Comparison of ENCODE assay signal across 1 fruit fly cellular context in genomic region chrX:15498791-15499190, dm6.
TF ChIP-seq lines count a peak whose summit lies in the region.

No protein-coding gene starts in this region.

TF ChIP-seq in whole organism, embryonic, 481 proteins besides CTCF, POLR2A, EP300 and RAD21 (continued from another document and continues in another):
- TF ChIP-seq chinmo (GFP tag; IDR thresholded peaks at IDR 0.05; lab: Robert Waterston, UW; ENCODE audit: partially characterized antibody) = peak; percentile 82; the same call in 3 of the 4 replicates
- TF ChIP-seq CG8944 (GFP tag; optimal IDR thresholded peaks at IDR 0.05; lab: Kevin White, UChicago) = no peak
- peak; percentile 21 for TF ChIP-seq ac (GFP tag; optimal IDR thresholded peaks at IDR 0.05; lab: Kevin White, UChicago)
- peak; percentile 36; the same call in 1 of the 2 replicates for TF ChIP-seq amos (GFP tag; IDR thresholded peaks at IDR 0.05; lab: Robert Waterston, UW; ENCODE audit: partially characterized antibody)
- TF ChIP-seq CG33557 (GFP tag; optimal IDR thresholded peaks at IDR 0.05; lab: Kevin White, UChicago) = peak; percentile 61
- TF ChIP-seq Nf-YC (tag; optimal IDR thresholded peaks at IDR 0.05; lab: Kevin White, UChicago) = peak; percentile 11
- no peak for TF ChIP-seq repo (GFP tag; optimal IDR thresholded peaks at IDR 0.05; lab: Kevin White, UChicago)
- TF ChIP-seq CG2712 (tag; optimal IDR thresholded peaks at IDR 0.05; lab: Kevin White, UChicago) = peak; percentile 39
- peak; percentile 4 for TF ChIP-seq CG15601 (tag; optimal IDR thresholded peaks at IDR 0.05; lab: Kevin White, UChicago)
- TF ChIP-seq dmrt11E (tag; optimal IDR thresholded peaks at IDR 0.05; lab: Kevin White, UChicago) = peak; percentile 15
- TF ChIP-seq CG1024 (GFP tag; IDR thresholded peaks at IDR 0.05; lab: Robert Waterston, UW) = no peak
- TF ChIP-seq corto (GFP tag; optimal IDR thresholded peaks at IDR 0.05; lab: Kevin White, UChicago) = no peak
- TF ChIP-seq ci (GFP tag; IDR thresholded peaks at IDR 0.05; lab: Robert Waterston, UW) = peak; percentile 80
- no peak for TF ChIP-seq lov (optimal IDR thresholded peaks at IDR 0.05; lab: Kevin White, UChicago)
- TF ChIP-seq lov (GFP tag; IDR thresholded peaks at IDR 0.05; lab: Robert Waterston, UW) = 0 out of 3 replicates have a peak, but pooled peaks have one; percentile 40
- peak; percentile 1 for TF ChIP-seq Lhr (GFP tag; optimal IDR thresholded peaks at IDR 0.05; lab: Kevin White, UChicago)
- peak; percentile 39 for TF ChIP-seq CG1832 (GFP tag; optimal IDR thresholded peaks at IDR 0.05; lab: Kevin White, UChicago)
- TF ChIP-seq ap (GFP tag; IDR thresholded peaks at IDR 0.05; lab: Robert Waterston, UW) = no peak
- TF ChIP-seq gcm (GFP tag; optimal IDR thresholded peaks at IDR 0.05; lab: Kevin White, UChicago) = peak; percentile 34
- TF ChIP-seq ken (GFP tag; IDR thresholded peaks at IDR 0.05; lab: Robert Waterston, UW) = 0 out of 3 replicates have a peak, but pooled peaks have one; percentile 44
- TF ChIP-seq kni (GFP tag; optimal IDR thresholded peaks at IDR 0.05; lab: Kevin White, UChicago) = peak; percentile 5
- TF ChIP-seq B-H1 (GFP tag; IDR thresholded peaks at IDR 0.05; lab: Robert Waterston, UW) = no peak
- TF ChIP-seq CG7839 (tag; optimal IDR thresholded peaks at IDR 0.05; lab: Kevin White, UChicago) = peak; percentile 17
- TF ChIP-seq zfh1 (GFP tag; IDR thresholded peaks at IDR 0.05; lab: Robert Waterston, UW) = peak; percentile 49; the same call in 1 of the 3 replicates
- TF ChIP-seq pb (GFP tag; optimal IDR thresholded peaks at IDR 0.05; lab: Kevin White, UChicago) = peak; percentile 12
- no peak for TF ChIP-seq CG4820 (GFP tag; optimal IDR thresholded peaks at IDR 0.05; lab: Kevin White, UChicago)
- peak; percentile 29 for TF ChIP-seq NC2β (GFP tag; optimal IDR thresholded peaks at IDR 0.05; lab: Kevin White, UChicago)
- TF ChIP-seq ttk (GFP tag; IDR thresholded peaks at IDR 0.05; lab: Robert Waterston, UW) = peak; percentile 42; the same call in 1 of the 2 replicates
- TF ChIP-seq sqz (GFP tag; optimal IDR thresholded peaks at IDR 0.05; lab: Kevin White, UChicago) = peak; percentile 9
- TF ChIP-seq CG15073 (GFP tag; optimal IDR thresholded peaks at IDR 0.05; lab: Kevin White, UChicago) = no peak
- peak; percentile 46; the same call in 1 of the 3 replicates for TF ChIP-seq gce (GFP tag; IDR thresholded peaks at IDR 0.05; lab: Robert Waterston, UW)
- TF ChIP-seq CG17359 (tag; optimal IDR thresholded peaks at IDR 0.05; lab: Kevin White, UChicago) = no peak
- 0 out of 3 replicates have a peak, but pooled peaks have one; percentile 17 for TF ChIP-seq CG7357 (GFP tag; IDR thresholded peaks at IDR 0.05; lab: Robert Waterston, UW)
- TF ChIP-seq Oaz (GFP tag; IDR thresholded peaks at IDR 0.05; lab: Robert Waterston, UW) = no peak
- no peak for TF ChIP-seq CG13123 (GFP tag; optimal IDR thresholded peaks at IDR 0.05; lab: Kevin White, UChicago)
- peak; percentile 29; the same call in 1 of the 3 replicates for TF ChIP-seq row (GFP tag; IDR thresholded peaks at IDR 0.05; lab: Robert Waterston, UW)
- no peak for TF ChIP-seq hkb (optimal IDR thresholded peaks at IDR 0.05; lab: Kevin White, UChicago)
- TF ChIP-seq hkb (GFP tag; IDR thresholded peaks at IDR 0.05; lab: Robert Waterston, UW) = peak; percentile 27; the same call in 1 of the 2 replicates
- peak; percentile 23; the same call in 1 of the 2 replicates for TF ChIP-seq CG32532 (GFP tag; IDR thresholded peaks at IDR 0.05; lab: Robert Waterston, UW)
- no peak for TF ChIP-seq emc (GFP tag; optimal IDR thresholded peaks at IDR 0.05; lab: Kevin White, UChicago)
- TF ChIP-seq MBD-R2 (GFP tag; IDR thresholded peaks at IDR 0.05; lab: Robert Waterston, UW) = 0 out of 2 replicates have a peak, but pooled peaks have one; percentile 12
- TF ChIP-seq salm (tag; optimal IDR thresholded peaks at IDR 0.05; lab: Kevin White, UChicago) = no peak
- peak; percentile 1 for TF ChIP-seq zf30C (GFP tag; optimal IDR thresholded peaks at IDR 0.05; lab: Kevin White, UChicago)
- peak; percentile 77; the same call in 1 of the 3 replicates for TF ChIP-seq CG2199 (GFP tag; IDR thresholded peaks at IDR 0.05; lab: Robert Waterston, UW)
- peak; percentile 19 for TF ChIP-seq CG8089 (GFP tag; optimal IDR thresholded peaks at IDR 0.05; lab: Kevin White, UChicago)
- TF ChIP-seq CG17912 (GFP tag; optimal IDR thresholded peaks at IDR 0.05; lab: Kevin White, UChicago) = peak; percentile 26
- TF ChIP-seq Abd-B (GFP tag; optimal IDR thresholded peaks at IDR 0.05; lab: Kevin White, UChicago) = no peak
- TF ChIP-seq Med (GFP tag; lab: Kevin White, UChicago) = peak; percentile 85
- TF ChIP-seq her (GFP tag; optimal IDR thresholded peaks at IDR 0.05; lab: Kevin White, UChicago) = peak; percentile 3
- TF ChIP-seq danr (GFP tag; IDR thresholded peaks at IDR 0.05; lab: Robert Waterston, UW) = no peak
- TF ChIP-seq CG10147 (GFP tag; optimal IDR thresholded peaks at IDR 0.05; lab: Kevin White, UChicago) = no peak
- 0 out of 2 replicates have a peak, but pooled peaks have one; percentile 7 for TF ChIP-seq slbo (GFP tag; IDR thresholded peaks at IDR 0.05; lab: Robert Waterston, UW)
- TF ChIP-seq Jarid2 (GFP tag; optimal IDR thresholded peaks at IDR 0.05; lab: Kevin White, UChicago) = peak; percentile 86
- TF ChIP-seq CG13424 (tag; optimal IDR thresholded peaks at IDR 0.05; lab: Kevin White, UChicago) = peak; percentile 8
- TF ChIP-seq CG15514 (GFP tag; optimal IDR thresholded peaks at IDR 0.05; lab: Kevin White, UChicago) = peak; percentile 35
- peak; percentile 17 for TF ChIP-seq unpg (GFP tag; optimal IDR thresholded peaks at IDR 0.05; lab: Kevin White, UChicago)
- TF ChIP-seq CG6175 (GFP tag; IDR thresholded peaks at IDR 0.05; lab: Robert Waterston, UW) = 0 out of 3 replicates have a peak, but pooled peaks have one; percentile 32
- TF ChIP-seq MTF-1 (GFP tag; optimal IDR thresholded peaks at IDR 0.05; lab: Kevin White, UChicago; ENCODE audit: borderline replicate concordance) = peak; percentile 47
- peak; percentile 46 for TF ChIP-seq CG1603 (tag; optimal IDR thresholded peaks at IDR 0.05; lab: Kevin White, UChicago)
- TF ChIP-seq CG33213 (GFP tag; optimal IDR thresholded peaks at IDR 0.05; lab: Kevin White, UChicago) = peak; percentile 13
- TF ChIP-seq CG42726 (GFP tag; IDR thresholded peaks at IDR 0.05; lab: Robert Waterston, UW; ENCODE audit: partially characterized antibody) = 0 out of 2 replicates have a peak, but pooled peaks have one; percentile 40
- no peak for TF ChIP-seq Hand (GFP tag; optimal IDR thresholded peaks at IDR 0.05; lab: Kevin White, UChicago)
- TF ChIP-seq Sox100B (GFP tag; optimal IDR thresholded peaks at IDR 0.05; lab: Kevin White, UChicago) = no peak
- TF ChIP-seq Pdp1 (GFP tag; optimal IDR thresholded peaks at IDR 0.05; lab: Kevin White, UChicago) = peak in 1 of 2 experiments; percentile 15
- 0 out of 2 replicates have a peak, but pooled peaks have one; percentile 8 for TF ChIP-seq Ada2b (GFP tag; IDR thresholded peaks at IDR 0.05; lab: Robert Waterston, UW)
- TF ChIP-seq D19A (tag; optimal IDR thresholded peaks at IDR 0.05; lab: Kevin White, UChicago) = peak; percentile 12
- no peak for TF ChIP-seq Dbx (GFP tag; IDR thresholded peaks at IDR 0.05; lab: Robert Waterston, UW)
- peak; percentile 53; the same call in 1 of the 3 replicates for TF ChIP-seq Opbp (GFP tag; IDR thresholded peaks at IDR 0.05; lab: Robert Waterston, UW; ENCODE audit: partially characterized antibody)
- TF ChIP-seq trem (tag; optimal IDR thresholded peaks at IDR 0.05; lab: Kevin White, UChicago) = peak; percentile 11
- peak; percentile 45; the same call in 1 of the 2 replicates for TF ChIP-seq Awh (GFP tag; IDR thresholded peaks at IDR 0.05; lab: Robert Waterston, UW)
- TF ChIP-seq Mrtf (GFP tag; IDR thresholded peaks at IDR 0.05; lab: Robert Waterston, UW) = no peak
- TF ChIP-seq twi (tag; optimal IDR thresholded peaks at IDR 0.05; lab: Kevin White, UChicago) = peak; percentile 44
- peak; percentile 74 for TF ChIP-seq nom (GFP tag; optimal IDR thresholded peaks at IDR 0.05; lab: Kevin White, UChicago)
- peak; percentile 16 for TF ChIP-seq Sry-δ (GFP tag; optimal IDR thresholded peaks at IDR 0.05; lab: Kevin White, UChicago)
- TF ChIP-seq Nf-YB (GFP tag; optimal IDR thresholded peaks at IDR 0.05; lab: Kevin White, UChicago) = peak; percentile 16
- TF ChIP-seq CG11504 (tag; optimal IDR thresholded peaks at IDR 0.05; lab: Kevin White, UChicago) = peak; percentile 19
- TF ChIP-seq peb (GFP tag; IDR thresholded peaks at IDR 0.05; lab: Robert Waterston, UW) = no peak
- peak in 1 of 2 experiments; percentile 11 for TF ChIP-seq insv (GFP tag; optimal IDR thresholded peaks at IDR 0.05; lab: Kevin White, UChicago)
- TF ChIP-seq Nf-YA (GFP tag; IDR thresholded peaks at IDR 0.05; lab: Robert Waterston, UW) = 0 out of 2 replicates have a peak, but pooled peaks have one; percentile 28
- TF ChIP-seq stwl (tag; optimal IDR thresholded peaks at IDR 0.05; lab: Kevin White, UChicago) = peak; percentile 49
- TF ChIP-seq Bgb (GFP tag; IDR thresholded peaks at IDR 0.05; lab: Robert Waterston, UW; ENCODE audit: partially characterized antibody) = peak; percentile 22; the same call in 1 of the 2 replicates
- TF ChIP-seq tin (GFP tag; optimal IDR thresholded peaks at IDR 0.05; lab: Kevin White, UChicago) = peak; percentile 0
- TF ChIP-seq Adf1 (GFP tag; IDR thresholded peaks at IDR 0.05; lab: Robert Waterston, UW) = peak; percentile 47; the same call in 1 of the 2 replicates
- TF ChIP-seq CG11723 (GFP tag; optimal IDR thresholded peaks at IDR 0.05; lab: Kevin White, UChicago) = peak; percentile 18
- peak; percentile 56; the same call in 1 of the 2 replicates for TF ChIP-seq vvl (GFP tag; IDR thresholded peaks at IDR 0.05; lab: Robert Waterston, UW)
- TF ChIP-seq GATAe (GFP tag; conservative IDR thresholded peaks at IDR 0.05; lab: Robert Waterston, UW) = no peak
- no peak for TF ChIP-seq nau (GFP tag; optimal IDR thresholded peaks at IDR 0.05; lab: Kevin White, UChicago)
- peak; percentile 4 for TF ChIP-seq gem (tag; optimal IDR thresholded peaks at IDR 0.05; lab: Kevin White, UChicago)
- peak in 1 of 2 experiments; percentile 0 for TF ChIP-seq Hr51 (GFP tag; optimal IDR thresholded peaks at IDR 0.05; lab: Kevin White, UChicago)
- TF ChIP-seq PHDP (tag; optimal IDR thresholded peaks at IDR 0.05; lab: Kevin White, UChicago) = peak; percentile 21
- peak; percentile 77 for TF ChIP-seq CG15479 (GFP tag; optimal IDR thresholded peaks at IDR 0.05; lab: Kevin White, UChicago)
- TF ChIP-seq ewg (GFP tag; optimal IDR thresholded peaks at IDR 0.05; lab: Kevin White, UChicago) = no peak
- 0 out of 2 replicates have a peak, but pooled peaks have one; percentile 20 for TF ChIP-seq bowl (GFP tag; IDR thresholded peaks at IDR 0.05; lab: Robert Waterston, UW)
- peak; percentile 30 for TF ChIP-seq CG1233 (GFP tag; optimal IDR thresholded peaks at IDR 0.05; lab: Kevin White, UChicago)
- peak; percentile 30; the same call in 1 of the 2 replicates for TF ChIP-seq crol (GFP tag; IDR thresholded peaks at IDR 0.05; lab: Robert Waterston, UW)
- peak; percentile 42 for TF ChIP-seq fd64A (GFP tag; optimal IDR thresholded peaks at IDR 0.05; lab: Kevin White, UChicago)
- no peak for TF ChIP-seq Neu2 (GFP tag; optimal IDR thresholded peaks at IDR 0.05; lab: Kevin White, UChicago; ENCODE audit: borderline replicate concordance)
- TF ChIP-seq Hsf (GFP tag; optimal IDR thresholded peaks at IDR 0.05; lab: Kevin White, UChicago) = no peak
- TF ChIP-seq tna (GFP tag; IDR thresholded peaks at IDR 0.05; lab: Robert Waterston, UW; ENCODE audit: partially characterized antibody) = peak; percentile 33; the same call in 1 of the 2 replicates
- TF ChIP-seq Fer3 (tag; optimal IDR thresholded peaks at IDR 0.05; lab: Kevin White, UChicago) = no peak
- TF ChIP-seq ara (GFP tag; IDR thresholded peaks at IDR 0.05; lab: Robert Waterston, UW) = peak; percentile 60
- TF ChIP-seq CG11696 (GFP tag; IDR thresholded peaks at IDR 0.05; lab: Robert Waterston, UW) = 0 out of 2 replicates have a peak, but pooled peaks have one; percentile 20
- peak in 1 of 2 experiments; percentile 22 for TF ChIP-seq chif (GFP tag; optimal IDR thresholded peaks at IDR 0.05; lab: Kevin White, UChicago)
- no peak for TF ChIP-seq ranshi (GFP tag; IDR thresholded peaks at IDR 0.05; lab: Robert Waterston, UW)
- peak; percentile 79 for TF ChIP-seq sens (GFP tag; lab: Kevin White, UChicago)
- TF ChIP-seq trh (GFP tag; optimal IDR thresholded peaks at IDR 0.05; lab: Kevin White, UChicago) = no peak
- peak; percentile 40; the same call in 1 of the 2 replicates for TF ChIP-seq sim (GFP tag; IDR thresholded peaks at IDR 0.05; lab: Robert Waterston, UW)
- peak; percentile 2 for TF ChIP-seq CG34376 (GFP tag; optimal IDR thresholded peaks at IDR 0.05; lab: Kevin White, UChicago)
- peak; percentile 68; the same call in 2 of the 3 replicates for TF ChIP-seq otp (GFP tag; IDR thresholded peaks at IDR 0.05; lab: Robert Waterston, UW)
- no peak for TF ChIP-seq CG14667 (GFP tag; IDR thresholded peaks at IDR 0.05; lab: Robert Waterston, UW)
- TF ChIP-seq CG10431 (GFP tag; optimal IDR thresholded peaks at IDR 0.05; lab: Kevin White, UChicago) = no peak
- TF ChIP-seq CG12744 (GFP tag; optimal IDR thresholded peaks at IDR 0.05; lab: Kevin White, UChicago) = peak; percentile 57
- peak; percentile 6 for TF ChIP-seq dm (GFP tag; optimal IDR thresholded peaks at IDR 0.05; lab: Kevin White, UChicago)
- TF ChIP-seq CoRest (tag; optimal IDR thresholded peaks at IDR 0.05; lab: Kevin White, UChicago) = peak; percentile 12
- TF ChIP-seq phol (tag; optimal IDR thresholded peaks at IDR 0.05; lab: Kevin White, UChicago) = no peak
- peak; percentile 44 for TF ChIP-seq CG17328 (GFP tag; IDR thresholded peaks at IDR 0.05; lab: Robert Waterston, UW)
- peak; percentile 53 for TF ChIP-seq CG12155 (GFP tag; optimal IDR thresholded peaks at IDR 0.05; lab: Kevin White, UChicago)
- TF ChIP-seq Xrp1 (GFP tag; IDR thresholded peaks at IDR 0.05; lab: Robert Waterston, UW) = peak; percentile 45; the same call in 1 of the 2 replicates
- TF ChIP-seq CG31441 (GFP tag; IDR thresholded peaks at IDR 0.05; lab: Robert Waterston, UW) = 0 out of 2 replicates have a peak, but pooled peaks have one; percentile 17
- no peak for TF ChIP-seq Ptx1 (GFP tag; IDR thresholded peaks at IDR 0.05; lab: Robert Waterston, UW)
- TF ChIP-seq zen (tag; optimal IDR thresholded peaks at IDR 0.05; lab: Kevin White, UChicago) = peak; percentile 3
- TF ChIP-seq CG32772 (GFP tag; IDR thresholded peaks at IDR 0.05; lab: Robert Waterston, UW) = peak; percentile 12; the same call in 1 of the 2 replicates
- no peak for TF ChIP-seq Trl (optimal IDR thresholded peaks at IDR 0.05; lab: Kevin White, UChicago)
- TF ChIP-seq Trl (GFP tag; optimal IDR thresholded peaks at IDR 0.05; lab: Kevin White, UChicago) = peak; percentile 21
- TF ChIP-seq CG4328 (GFP tag; optimal IDR thresholded peaks at IDR 0.05; lab: Kevin White, UChicago) = no peak
